Fruit fly (Drosophila melanogaster) whole organism, wandering third instar larva: Measurements from ENCODE around the gene CG18596.

Experiments
- OdsH ChIP-seq: fragments of 200-800 bp; sonication (Bioruptor generic); optimal IDR thresholded peaks from 2 replicates; lab custom pipeline; 2016; ENCODE audit warnings: missing biosample characterization, mild to moderate bottlenecking, missing genetic modification characterization
- dl ChIP-seq, 2 experiments: fragments of 175-275, 200-275 bp in 1 of 2; fragments of 200-275 bp in 1 of 2; sonication (Bioruptor generic); optimal IDR thresholded peaks; lab custom pipeline; 2018; ENCODE audit warnings: mild to moderate bottlenecking in 2 of 2, missing biosample characterization in 2 of 2, missing genetic modification characterization in 2 of 2, moderate library complexity in 2 of 2; ENCODE audit not compliant: partially characterized antibody in 2 of 2, insufficient read depth in 1 of 2
- foxo ChIP-seq, 2 experiments: fragments of 200-800 bp; sonication (Bioruptor generic); optimal IDR thresholded peaks; 2 replicates in 1 of 2; 3 replicates in 1 of 2; lab custom pipeline; 2016 to 2017; ENCODE audit warnings: missing biosample characterization in 2 of 2, missing genetic modification characterization in 2 of 2
- jim ChIP-seq: fragments of 175-275, 200-325 bp; sonication (Bioruptor generic); optimal IDR thresholded peaks from 2 replicates; lab custom pipeline; 2016; ENCODE audit warnings: missing biosample characterization, mild to moderate bottlenecking, missing genetic modification characterization
- psq ChIP-seq: fragments of 200-800 bp; sonication (Bioruptor generic); optimal IDR thresholded peaks from 3 replicates; lab custom pipeline; 2017; ENCODE audit warnings: missing biosample characterization, mild to moderate bottlenecking, missing genetic modification characterization, moderate library complexity

dm6 chr3R:22357942-22358341 is 17.8 kb upstream of the CG18596 start:
- TF ChIP-seq dl (GFP tag; optimal IDR thresholded peaks at IDR 0.05; lab: Kevin White, UChicago; ENCODE audit: insufficient read depth in 1 of 2, partially characterized antibody in 2 of 2) (no peak), OdsH (GFP tag; lab: Kevin White, UChicago) (no peak), foxo (GFP tag; optimal IDR thresholded peaks at IDR 0.05; lab: Kevin White, UChicago) (peak in 1 of 2 experiments; percentile 14), jim (GFP tag; lab: Kevin White, UChicago) (no peak), psq (GFP tag; lab: Kevin White, UChicago) (peak; percentile 2)
